Worm (Caenorhabditis elegans): ENCODE results near the gene C07G1.7.

C07G1.7 gene

DNA sequence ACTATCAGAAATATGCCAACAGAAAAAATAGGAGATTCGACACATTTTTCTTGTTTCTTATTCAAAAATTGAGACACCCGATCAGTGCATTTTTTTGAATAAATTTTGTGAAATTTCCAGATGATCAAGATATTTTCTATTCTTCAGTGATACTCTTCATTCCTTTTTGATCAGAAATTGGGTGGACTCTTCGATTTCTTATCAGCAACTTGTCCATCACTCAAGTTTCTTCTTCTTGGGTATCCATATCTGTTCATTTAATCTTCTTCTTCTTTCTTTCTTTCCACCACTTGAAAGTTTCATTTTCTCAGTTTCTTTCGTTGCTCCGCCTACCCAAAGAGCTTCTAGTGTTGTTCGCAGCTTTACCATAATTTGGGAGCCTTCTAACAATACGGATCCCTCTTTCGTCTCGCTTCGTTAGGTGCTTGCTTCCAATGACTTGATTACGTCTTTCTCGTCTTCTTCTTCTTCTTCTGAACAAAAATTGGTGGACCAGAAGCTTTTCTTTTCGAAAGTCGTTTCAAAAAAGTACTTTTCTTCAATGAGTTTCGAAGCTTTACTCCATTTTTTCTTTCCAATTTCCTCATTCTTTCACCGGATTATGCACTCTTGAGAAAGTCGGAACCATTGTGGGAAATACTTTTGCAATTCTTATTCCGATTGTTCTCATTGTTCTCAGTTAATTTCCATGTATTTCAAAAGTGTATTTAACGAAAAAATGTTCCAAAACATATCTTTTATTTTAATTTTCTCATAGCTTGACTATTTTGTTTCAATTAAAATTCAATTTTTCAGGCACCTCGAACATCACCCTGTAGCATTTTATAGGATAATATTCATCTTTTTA, 35.7 kb downstream of the C07G1.7 start, which contains the start of gene pct-1:
pct-1 (plus strand) TSS at position 797 of the 847 bp plus-strand sequence.
- TF ChIP-seq ceh-16 (tag; optimal IDR thresholded peaks at IDR 0.05) (no peak), elt-3 (tag; optimal IDR thresholded peaks at IDR 0.05) (no peak)

DNA sequence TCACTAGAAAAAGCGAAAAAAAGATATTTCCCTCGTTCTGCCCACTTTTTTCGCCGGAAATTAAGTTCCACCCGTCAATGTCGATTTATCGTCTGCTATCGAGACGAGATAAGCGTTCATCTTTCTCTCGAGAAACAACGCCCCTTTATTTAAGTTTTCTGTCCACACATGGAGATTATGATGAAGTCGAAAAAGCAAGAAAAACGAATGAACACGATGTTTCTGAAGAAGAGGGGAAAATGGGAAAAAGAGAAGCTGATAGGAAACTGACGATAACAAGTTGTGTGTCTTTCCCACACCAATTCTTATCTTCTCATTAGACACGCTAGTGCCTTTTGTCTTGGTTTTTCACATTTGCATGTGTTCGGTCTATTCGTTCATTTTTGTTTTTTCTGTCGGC, 36.9 kb downstream of the C07G1.7 start:
- TF ChIP-seq nhr-23 (tag; optimal IDR thresholded peaks at IDR 0.05), result no peak
- no peak for TF ChIP-seq gmeb-1 (tag; optimal IDR thresholded peaks at IDR 0.05)
- peak; percentile 23 for TF ChIP-seq blmp-1 (tag; optimal IDR thresholded peaks at IDR 0.05; ENCODE audit: insufficient read depth)
- no peak for TF ChIP-seq ztf-1 (GFP tag; conservative IDR thresholded peaks at IDR 0.05)
- TF ChIP-seq fos-1 (tag; optimal IDR thresholded peaks at IDR 0.05), result peak; percentile 76
- no peak for TF ChIP-seq nhr-11 (tag; optimal IDR thresholded peaks at IDR 0.05)
- TF ChIP-seq sma-9 (GFP tag; optimal IDR thresholded peaks at IDR 0.05), result no peak
- TF ChIP-seq sma-9 (tag; optimal IDR thresholded peaks at IDR 0.05), result no peak
- TF ChIP-seq nhr-25 (tag; optimal IDR thresholded peaks at IDR 0.05), result peak; percentile 6

DNA sequence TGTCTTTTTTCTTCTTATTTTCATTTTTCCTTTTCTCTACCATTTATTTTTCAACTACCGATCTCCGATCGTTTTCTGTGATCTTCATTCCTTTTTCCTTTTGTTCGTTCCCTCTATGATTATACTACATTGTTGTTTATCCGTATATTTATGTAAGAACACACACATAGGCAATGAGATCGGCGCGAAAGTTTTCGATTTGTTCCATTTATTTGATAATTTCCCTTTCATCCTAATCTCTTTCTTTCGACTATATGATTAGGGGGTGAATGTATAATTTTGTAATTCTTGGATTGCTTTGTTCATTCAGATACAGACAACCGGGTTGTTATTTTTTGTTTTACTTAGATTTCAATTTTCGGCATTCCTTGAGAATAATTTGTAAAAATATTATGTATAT, 38.0 kb downstream of the C07G1.7 start:
- TF ChIP-seq elt-3 (tag; optimal IDR thresholded peaks at IDR 0.05) (no peak), ceh-16 (tag; optimal IDR thresholded peaks at IDR 0.05) (no peak), gmeb-1 (tag; optimal IDR thresholded peaks at IDR 0.05) (no peak), aly-2 (tag; optimal IDR thresholded peaks at IDR 0.05) (no peak), ztf-11 (tag; optimal IDR thresholded peaks at IDR 0.05) (no peak), ztf-1 (GFP tag; conservative IDR thresholded peaks at IDR 0.05) (no peak), dmd-4 (tag; optimal IDR thresholded peaks at IDR 0.05) (no peak)

DNA sequence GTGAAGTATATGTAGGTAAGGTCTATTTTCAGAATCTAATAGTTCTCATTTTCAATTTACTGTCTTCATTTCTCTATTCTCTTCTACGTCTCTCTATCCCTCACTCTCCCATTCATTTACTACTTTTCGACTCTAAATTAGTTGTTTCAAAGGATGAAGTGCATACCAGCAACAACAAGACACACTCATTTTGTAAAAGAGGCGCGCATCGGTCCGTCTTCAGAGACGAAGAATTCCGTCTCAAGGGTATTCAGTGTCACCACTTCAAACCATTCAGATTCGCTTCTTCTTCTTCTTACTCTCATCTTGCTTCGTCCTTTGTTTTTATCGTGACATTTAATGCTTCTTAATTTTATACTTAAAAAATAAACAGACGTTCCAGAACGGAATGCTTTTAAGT, 40.3 kb downstream of the C07G1.7 start:
- TF ChIP-seq nhr-25 (tag; optimal IDR thresholded peaks at IDR 0.05) (peak; percentile 43), R02D3.7 (tag; optimal IDR thresholded peaks at IDR 0.05) (no peak)

DNA sequence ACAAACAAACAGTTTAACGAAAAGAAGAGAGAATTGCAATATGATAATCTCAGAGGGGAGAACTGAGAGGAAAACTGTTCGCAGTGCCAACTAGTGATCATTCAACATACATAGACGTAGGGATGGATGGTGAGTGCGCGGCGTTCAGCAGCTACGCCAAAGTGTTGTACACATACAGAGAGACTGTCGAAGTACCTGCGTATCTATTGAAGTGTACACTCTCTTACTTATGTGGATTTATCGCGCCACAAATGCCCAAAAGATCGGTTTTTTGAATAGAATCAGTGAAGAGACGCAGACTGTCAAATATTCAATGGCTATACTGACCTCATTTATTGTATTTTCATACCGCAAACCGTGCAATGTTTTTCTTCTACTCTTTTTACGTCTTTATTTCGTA, 41.4 kb downstream of the C07G1.7 start:
- no peak for TF ChIP-seq lin-13 (GFP tag; optimal IDR thresholded peaks at IDR 0.05)
- no peak for TF ChIP-seq nhr-6 (tag; optimal IDR thresholded peaks at IDR 0.05)
- no peak for TF ChIP-seq lsy-2 (tag; optimal IDR thresholded peaks at IDR 0.05)
- no peak for TF ChIP-seq aly-2 (tag; optimal IDR thresholded peaks at IDR 0.05)
- no peak for TF ChIP-seq unc-39 (tag; optimal IDR thresholded peaks at IDR 0.05)
- no peak for TF ChIP-seq lin-39 (tag; optimal IDR thresholded peaks at IDR 0.05)
- TF ChIP-seq elt-3 (tag; optimal IDR thresholded peaks at IDR 0.05), result no peak
- no peak for TF ChIP-seq nhr-10 (tag; optimal IDR thresholded peaks at IDR 0.05)
- no peak for TF ChIP-seq nhr-129 (tag; optimal IDR thresholded peaks at IDR 0.05)
- no peak for TF ChIP-seq snpc-4 (tag; optimal IDR thresholded peaks at IDR 0.05)
- TF ChIP-seq unc-55 (GFP tag; optimal IDR thresholded peaks at IDR 0.05), result no peak
- TF ChIP-seq nhr-23 (tag; optimal IDR thresholded peaks at IDR 0.05), result no peak
- no peak for TF ChIP-seq ztf-4 (tag; optimal IDR thresholded peaks at IDR 0.05)
- no peak for TF ChIP-seq nhr-237 (tag; optimal IDR thresholded peaks at IDR 0.05)
- no peak for TF ChIP-seq ama-1 (optimal IDR thresholded peaks at IDR 0.05)
- TF ChIP-seq nhr-77 (tag; optimal IDR thresholded peaks at IDR 0.05), result no peak
- no peak for TF ChIP-seq nhr-12 (tag; optimal IDR thresholded peaks at IDR 0.05)
- no peak for TF ChIP-seq unc-62 (GFP tag; optimal IDR thresholded peaks at IDR 0.05)
- no peak for TF ChIP-seq lin-11 (tag; optimal IDR thresholded peaks at IDR 0.05)
- TF ChIP-seq nhr-25 (tag; optimal IDR thresholded peaks at IDR 0.05), result no peak
- no peak for TF ChIP-seq ZK546.5 (tag; optimal IDR thresholded peaks at IDR 0.05)
- TF ChIP-seq mbf-1 (tag; optimal IDR thresholded peaks at IDR 0.05), result no peak
- TF ChIP-seq C34F6.9 (tag; optimal IDR thresholded peaks at IDR 0.05), result no peak
- TF ChIP-seq sma-3 (GFP tag; optimal IDR thresholded peaks at IDR 0.05), result peak; percentile 17
- TF ChIP-seq egl-27 (tag; optimal IDR thresholded peaks at IDR 0.05), result peak; percentile 33
- no peak for TF ChIP-seq ztf-11 (tag; optimal IDR thresholded peaks at IDR 0.05)
- TF ChIP-seq zag-1 (tag; optimal IDR thresholded peaks at IDR 0.05), result no peak
- TF ChIP-seq blmp-1 (tag; optimal IDR thresholded peaks at IDR 0.05; ENCODE audit: insufficient read depth), result peak; percentile 20
- no peak for TF ChIP-seq mab-5 (tag; optimal IDR thresholded peaks at IDR 0.05)
- TF ChIP-seq dmd-4 (tag; optimal IDR thresholded peaks at IDR 0.05), result no peak
- no peak for TF ChIP-seq mdl-1 (tag; optimal IDR thresholded peaks at IDR 0.05)
- no peak for TF ChIP-seq nhr-11 (tag; optimal IDR thresholded peaks at IDR 0.05)
- TF ChIP-seq crh-2 (tag; optimal IDR thresholded peaks at IDR 0.05), result no peak
- no peak for TF ChIP-seq peb-1 (tag; optimal IDR thresholded peaks at IDR 0.05)
- TF ChIP-seq F13H6.1 (tag; optimal IDR thresholded peaks at IDR 0.05), result peak; percentile 51
- no peak for TF ChIP-seq skn-1 (tag; optimal IDR thresholded peaks at IDR 0.05)
- no peak for TF ChIP-seq gmeb-1 (tag; optimal IDR thresholded peaks at IDR 0.05)
- no peak for TF ChIP-seq elt-1 (tag; optimal IDR thresholded peaks at IDR 0.05)
- TF ChIP-seq ceh-82 (tag; optimal IDR thresholded peaks at IDR 0.05), result no peak

Measured in whole organism, L2 larva.